Fruit fly (Drosophila melanogaster) whole organism, wandering third instar larva: Measurements from ENCODE around the gene Kat60.

ENCODE experiments used
- GATAd ChIP-seq: sonication (Bioruptor generic); optimal IDR thresholded peaks from 2 replicates; lab custom pipeline; 2016; ENCODE audit warnings: missing biosample characterization, missing genetic modification characterization
- Mio ChIP-seq: sonication (Bioruptor generic); optimal IDR thresholded peaks from 2 replicates; lab custom pipeline; 2016; ENCODE audit warnings: missing biosample characterization, missing genetic modification characterization
- br ChIP-seq: fragments of 200-800 bp; sonication (Bioruptor generic); optimal IDR thresholded peaks from 2 replicates; lab custom pipeline; 2016; ENCODE audit warnings: missing biosample characterization, missing genetic modification characterization
- h ChIP-seq: fragments of 200-800 bp; sonication (Bioruptor generic); optimal IDR thresholded peaks from 3 replicates; lab custom pipeline; 2016; ENCODE audit warnings: missing biosample characterization, mild to moderate bottlenecking, missing genetic modification characterization
- rgr ChIP-seq: fragments of 200-800 bp; sonication (Bioruptor generic); optimal IDR thresholded peaks from 3 replicates; lab custom pipeline; 2016; ENCODE audit warnings: missing biosample characterization, mild to moderate bottlenecking, missing genetic modification characterization
- sv ChIP-seq: fragments of 200-800 bp; sonication (Bioruptor generic); optimal IDR thresholded peaks from 3 replicates; lab custom pipeline; 2016; ENCODE audit warnings: missing biosample characterization, missing genetic modification characterization

- TF ChIP-seq GATAd (GFP tag; lab: Kevin White, UChicago) (no peak), Mio (no peak), sv (GFP tag; lab: Kevin White, UChicago) (no peak), br (GFP tag; lab: Kevin White, UChicago) (no peak), rgr (GFP tag; lab: Kevin White, UChicago) (no peak), h (no peak)
Observed at dm6 chr3R:5261262-5261661, 29.3 kb upstream of the Kat60 start.
